Fruit fly (Drosophila melanogaster) whole organism: Measurements from ENCODE around the gene Syp.

Experiments used
- CG8478 ChIP-seq: fragments of >200 bp; optimal IDR thresholded peaks from 2 replicates; lab custom pipeline; 2018; ENCODE audit warnings: inconsistent platforms
- pan ChIP-seq: fragments of >200 bp; optimal IDR thresholded peaks from 2 replicates; lab custom pipeline; 2017

- TF ChIP-seq pan, result no peak
- TF ChIP-seq CG8478 (lab: Kevin White, UChicago), result no peak
Measured at dm6 chr3R:20748974-20749373, 7.6 kb upstream of the Syp start, which contains the start of gene Prosalpha4T1.
